Worm (Caenorhabditis elegans) whole organism, L2 larva: ENCODE results near the gene gly-20.

Source experiments
- C34F6.9 ChIP-seq: fragments of 150-350 bp; optimal IDR thresholded peaks from 2 replicates; lab custom pipeline; 2014; ENCODE audit warnings: missing biosample characterization, missing genetic modification characterization
- aly-2 ChIP-seq: fragments of 150-350 bp; optimal IDR thresholded peaks from 2 replicates; lab custom pipeline; 2014; ENCODE audit warnings: missing biosample characterization, missing genetic modification characterization
- ceh-16 ChIP-seq: fragments of 150-350 bp; optimal IDR thresholded peaks from 2 replicates; lab custom pipeline; 2014; ENCODE audit warnings: missing biosample characterization, missing genetic modification characterization
- gmeb-1 ChIP-seq: fragments of 150-350 bp; optimal IDR thresholded peaks from 2 replicates; lab custom pipeline; 2014; ENCODE audit warnings: missing biosample characterization, missing genetic modification characterization
- lsy-2 ChIP-seq, 2 experiments: fragments of 150-350 bp in 1 of 2; sonication (generic microtip) in 1 of 2; optimal IDR thresholded peaks; 2 replicates each; lab custom pipeline; 2014 to 2017; ENCODE audit warnings: missing biosample characterization in 2 of 2, missing genetic modification characterization in 2 of 2
- mbf-1 ChIP-seq: sonication (generic microtip); optimal IDR thresholded peaks from 2 replicates; lab custom pipeline; 2017; ENCODE audit warnings: missing biosample characterization, missing genetic modification characterization

DNA sequence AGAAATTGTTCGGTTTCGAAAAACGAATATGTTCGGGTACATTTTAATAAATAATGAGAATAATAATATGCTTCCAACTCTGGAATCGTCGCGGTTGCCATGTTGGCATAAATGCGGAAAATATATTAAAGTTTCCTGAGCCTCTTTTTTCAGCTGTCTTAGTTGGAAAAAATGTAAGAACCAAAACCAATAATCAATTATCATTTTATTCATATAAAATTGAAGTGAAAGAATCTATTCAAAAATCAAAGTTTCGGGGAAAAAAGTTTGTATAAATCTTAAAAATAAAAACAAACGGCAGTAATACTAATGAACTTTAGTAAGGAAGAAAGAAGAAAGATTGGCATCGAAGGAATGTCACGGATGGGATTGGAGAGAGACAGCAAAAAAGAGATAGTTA, 22.5 kb downstream of the gly-20 start, which contains the start of gene srh-45:
- TF ChIP-seq C34F6.9 (no peak), mbf-1 (tag; lab: Kevin White, UChicago) (no peak), aly-2 (tag; lab: Kevin White, UChicago) (no peak), ceh-16 (no peak), gmeb-1 (no peak), lsy-2 (tag; optimal IDR thresholded peaks at IDR 0.05; lab: Kevin White, UChicago) (no peak)
